Fruit fly (Drosophila melanogaster) whole organism, adult: ENCODE results near the gene CG34280.

Experiments used
- CG1620 ChIP-seq: fragments of 200-800 bp; sonication (Bioruptor generic); optimal IDR thresholded peaks from 2 replicates; lab custom pipeline; 2016; ENCODE audit warnings: missing biosample characterization, missing genetic modification characterization
- CG7045 ChIP-seq: fragments of 200-800 bp; sonication (Bioruptor generic); optimal IDR thresholded peaks from 2 replicates; lab custom pipeline; 2017; ENCODE audit warnings: missing biosample characterization, mild to moderate bottlenecking, missing genetic modification characterization
- CG7101 ChIP-seq: fragments of 200-800 bp; sonication (Bioruptor generic); optimal IDR thresholded peaks from 2 replicates; lab custom pipeline; 2018; ENCODE audit warnings: missing biosample characterization, mild to moderate bottlenecking, missing genetic modification characterization, moderate library complexity
- Crg-1 ChIP-seq: fragments of 200-800 bp; sonication (Bioruptor generic); optimal IDR thresholded peaks from 2 replicates; lab custom pipeline; 2016; ENCODE audit warnings: missing biosample characterization, missing genetic modification characterization
- Hr96 ChIP-seq: fragments of 200-800 bp; sonication (Bioruptor generic); optimal IDR thresholded peaks from 2 replicates; lab custom pipeline; 2016; ENCODE audit warnings: missing biosample characterization, missing genetic modification characterization
- Mnt ChIP-seq: fragments of 200-800 bp; sonication (Bioruptor generic); optimal IDR thresholded peaks from 2 replicates; lab custom pipeline; 2016; ENCODE audit warnings: missing biosample characterization, mild to moderate bottlenecking, missing genetic modification characterization
- kay ChIP-seq: fragments of 200-800 bp; sonication (Bioruptor generic); peaks from one replicate; lab custom pipeline; 2016; ENCODE audit warnings: missing biosample characterization, missing genetic modification characterization, borderline replicate concordance
- ovo ChIP-seq: fragments of 200-800 bp; sonication (Bioruptor generic); optimal IDR thresholded peaks from 2 replicates; lab custom pipeline; 2016; ENCODE audit warnings: missing biosample characterization, missing genetic modification characterization

- TF ChIP-seq Crg-1 (GFP tag; lab: Kevin White, UChicago) (no peak), kay (GFP tag; lab: Kevin White, UChicago) (no peak), Mnt (GFP tag; lab: Kevin White, UChicago) (no peak), Hr96 (GFP tag; lab: Kevin White, UChicago) (no peak), CG7101 (tag; lab: Kevin White, UChicago) (no peak), ovo (GFP tag; lab: Kevin White, UChicago) (no peak), CG1620 (GFP tag; lab: Kevin White, UChicago) (no peak), CG7045 (GFP tag; lab: Kevin White, UChicago) (no peak)
Observed at dm6 chr3R:17420338-17420737, 16.8 kb upstream of the CG34280 start, which contains the start of gene CG42835.
